Fruit fly (Drosophila melanogaster): ENCODE data around the gene Obp69a.
A peak's percentile ranks its signal among the peaks of the same experiment; 100 is the strongest.

Obp69a gene

DNA sequence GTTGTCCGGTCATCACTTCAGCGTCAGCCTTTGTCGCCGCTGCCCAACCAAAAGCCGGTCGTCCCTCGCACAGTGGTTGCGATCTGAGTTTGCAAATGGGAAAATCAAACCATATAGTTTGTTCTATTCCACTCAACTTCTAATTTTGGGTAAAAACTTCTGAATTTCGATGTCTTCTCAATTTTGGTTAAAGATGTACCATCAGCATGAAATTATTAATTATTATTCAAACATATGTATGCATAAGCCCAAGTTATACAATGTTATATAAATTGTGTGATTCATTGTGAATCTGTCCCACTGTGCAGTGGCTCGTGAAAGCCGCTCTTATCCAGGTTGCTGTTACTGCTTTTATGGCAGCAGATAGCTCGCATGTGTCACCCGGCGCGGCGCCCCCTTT is 46.6 kb downstream of the Obp69a start (continued):
- TF ChIP-seq Sox102F (GFP tag; optimal IDR thresholded peaks at IDR 0.05) (peak; percentile 83), CG31627 (GFP tag; optimal IDR thresholded peaks at IDR 0.05) (peak; percentile 60), CG4318 (GFP tag; optimal IDR thresholded peaks at IDR 0.05) (peak; percentile 62), vri (GFP tag; optimal IDR thresholded peaks at IDR 0.05) (peak; percentile 45), CG6276 (GFP tag; optimal IDR thresholded peaks at IDR 0.05) (peak; percentile 36), CG16779 (tag; optimal IDR thresholded peaks at IDR 0.05) (peak; percentile 5), Ets96B (tag; optimal IDR thresholded peaks at IDR 0.05) (peak; percentile 71), Ets21C (GFP tag; optimal IDR thresholded peaks at IDR 0.05) (peak; percentile 30), CG6854 (GFP tag; optimal IDR thresholded peaks at IDR 0.05) (peak; percentile 3), Hr39 (GFP tag; optimal IDR thresholded peaks at IDR 0.05) (peak; percentile 53), Eip93F (GFP tag; optimal IDR thresholded peaks at IDR 0.05) (no peak), cyc (GFP tag; optimal IDR thresholded peaks at IDR 0.05) (peak; percentile 62), CG3032 (tag; optimal IDR thresholded peaks at IDR 0.05) (peak; percentile 73), salr (GFP tag; optimal IDR thresholded peaks at IDR 0.05) (peak; percentile 55 to 59), OdsH (GFP tag; optimal IDR thresholded peaks at IDR 0.05) (peak; percentile 70), esn (GFP tag; optimal IDR thresholded peaks at IDR 0.05) (peak; percentile 68), CG9139 (GFP tag; optimal IDR thresholded peaks at IDR 0.05) (peak; percentile 37), Hr4 (GFP tag; optimal IDR thresholded peaks at IDR 0.05) (peak; percentile 66), CG11762 (GFP tag; optimal IDR thresholded peaks at IDR 0.05; ENCODE audit: insufficient read depth) (no peak), CG7368 (GFP tag; optimal IDR thresholded peaks at IDR 0.05) (peak; percentile 37), Hr38 (GFP tag; optimal IDR thresholded peaks at IDR 0.05) (no peak), Sox14 (GFP tag; optimal IDR thresholded peaks at IDR 0.05) (peak; percentile 72), CG11902 (GFP tag; optimal IDR thresholded peaks at IDR 0.05) (peak; percentile 31), CG10631 (GFP tag; optimal IDR thresholded peaks at IDR 0.05) (peak; percentile 33), achi (GFP tag; optimal IDR thresholded peaks at IDR 0.05) (peak; percentile 73), fd59A (GFP tag; optimal IDR thresholded peaks at IDR 0.05) (peak; percentile 63), CG32006 (GFP tag; optimal IDR thresholded peaks at IDR 0.05) (peak; percentile 75), Lpt (GFP tag; optimal IDR thresholded peaks at IDR 0.05) (no peak), CG11294 (GFP tag; IDR thresholded peaks at IDR 0.05) (no peak), CG15336 (GFP tag; IDR thresholded peaks at IDR 0.05) (peak; percentile 59), Eip78C (GFP tag) (peak; percentile 94), CG8632 (GFP tag; optimal IDR thresholded peaks at IDR 0.05) (peak; percentile 60), ss (GFP tag; optimal IDR thresholded peaks at IDR 0.05) (peak; percentile 65 to 71), Blimp-1 (GFP tag; optimal IDR thresholded peaks at IDR 0.05) (peak; percentile 11), CG3919 (GFP tag; optimal IDR thresholded peaks at IDR 0.05) (peak; percentile 74), fkh (GFP tag; optimal IDR thresholded peaks at IDR 0.05) (no peak), CG6163 (GFP tag; IDR thresholded peaks at IDR 0.05) (peak; percentile 65; the same call in 2 of the 3 replicates)

DNA sequence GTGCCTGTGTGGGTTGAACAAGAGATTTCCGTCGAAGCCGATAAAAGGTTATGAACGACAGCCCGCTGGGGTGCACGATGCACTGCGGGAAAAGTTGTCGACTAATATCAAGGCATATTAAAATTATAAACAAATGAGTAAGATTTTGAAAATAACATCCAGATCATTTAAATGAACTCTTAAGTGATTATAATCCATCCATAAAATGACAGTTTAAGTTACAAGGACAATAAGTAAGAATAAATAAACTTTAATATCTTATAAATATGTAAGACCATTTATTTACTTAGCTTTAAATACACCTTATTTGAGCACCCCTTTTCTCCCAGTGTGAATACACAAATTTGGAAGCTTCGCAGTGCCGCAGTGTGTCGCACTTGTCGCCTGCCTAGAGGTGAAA is 48.1 kb downstream of the Obp69a start:
- TF ChIP-seq CG3032 (tag; optimal IDR thresholded peaks at IDR 0.05) (peak; percentile 11), svp (GFP tag) (peak; percentile 28), CG3919 (GFP tag; optimal IDR thresholded peaks at IDR 0.05) (peak; percentile 6), fd59A (GFP tag; optimal IDR thresholded peaks at IDR 0.05) (no peak), Met (GFP tag; optimal IDR thresholded peaks at IDR 0.05) (peak; percentile 12), Eip78C (GFP tag) (peak; percentile 68), CG4318 (GFP tag; optimal IDR thresholded peaks at IDR 0.05) (no peak), dac (GFP tag; optimal IDR thresholded peaks at IDR 0.05) (no peak), esn (GFP tag; optimal IDR thresholded peaks at IDR 0.05) (peak; percentile 4), CG10669 (GFP tag; optimal IDR thresholded peaks at IDR 0.05) (peak; percentile 13)
